Fruit fly (Drosophila melanogaster): ENCODE measurements around the gene CG6696.

Gene CG6696

DNA sequence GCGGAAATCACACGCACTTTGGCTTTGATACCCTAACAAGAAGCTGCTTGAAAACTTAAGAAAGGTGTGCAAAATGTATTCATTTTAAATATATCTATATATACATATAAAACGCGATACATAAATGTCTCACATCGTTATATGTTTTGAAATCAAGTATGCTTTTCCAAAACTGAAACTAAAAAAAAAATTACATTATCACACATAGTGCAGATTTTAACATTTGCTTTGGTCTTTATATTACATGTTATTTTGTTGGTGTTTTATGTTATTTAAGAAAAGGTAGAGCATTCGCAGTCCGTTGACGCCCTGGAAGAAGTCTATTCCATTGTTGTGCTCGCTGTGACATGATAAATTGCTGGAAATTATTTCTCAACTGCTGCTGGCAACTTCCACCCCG, 43.8 kb downstream of the CG6696 start:
- TF ChIP-seq Ets98B (GFP tag; IDR thresholded peaks at IDR 0.05) (no peak), CG8159 (tag; optimal IDR thresholded peaks at IDR 0.05) (peak; percentile 31), CG15710 (tag; optimal IDR thresholded peaks at IDR 0.05) (peak; percentile 12)

DNA sequence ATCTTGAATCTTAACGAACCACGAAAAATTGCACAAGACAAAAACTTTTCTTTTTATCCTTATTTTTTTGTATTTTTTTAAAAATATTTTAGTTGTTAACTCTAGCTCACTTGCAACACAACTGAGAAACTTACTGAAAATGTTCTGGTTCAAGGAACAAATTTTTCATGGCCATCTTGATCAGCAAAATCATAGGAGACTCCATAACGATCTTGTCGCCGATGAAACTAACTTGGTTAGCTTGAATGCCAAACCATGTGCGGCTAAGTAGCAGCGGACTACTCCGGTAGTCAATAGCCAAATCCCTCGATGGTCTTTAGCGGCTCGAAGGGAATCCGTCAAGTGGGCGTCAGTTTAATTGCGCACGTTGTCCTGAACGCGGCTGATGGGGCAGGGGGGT, 44.5 kb downstream of the CG6696 start, which contains the start of gene CG15040:
CG15040 (minus strand) TSS at position 101 of the 400 bp plus-strand sequence.
- TF ChIP-seq CG13204 (GFP tag; optimal IDR thresholded peaks at IDR 0.05) (no peak), Snoo (tag; optimal IDR thresholded peaks at IDR 0.05) (no peak), Ets98B (GFP tag; IDR thresholded peaks at IDR 0.05) (no peak), CG14655 (GFP tag; optimal IDR thresholded peaks at IDR 0.05) (no peak), EcR (GFP tag; optimal IDR thresholded peaks at IDR 0.05) (no peak), CG4496 (GFP tag; IDR thresholded peaks at IDR 0.05) (no peak), fd96Ca (GFP tag; IDR thresholded peaks at IDR 0.05) (no peak), CG9948 (tag; optimal IDR thresholded peaks at IDR 0.05) (no peak)

DNA sequence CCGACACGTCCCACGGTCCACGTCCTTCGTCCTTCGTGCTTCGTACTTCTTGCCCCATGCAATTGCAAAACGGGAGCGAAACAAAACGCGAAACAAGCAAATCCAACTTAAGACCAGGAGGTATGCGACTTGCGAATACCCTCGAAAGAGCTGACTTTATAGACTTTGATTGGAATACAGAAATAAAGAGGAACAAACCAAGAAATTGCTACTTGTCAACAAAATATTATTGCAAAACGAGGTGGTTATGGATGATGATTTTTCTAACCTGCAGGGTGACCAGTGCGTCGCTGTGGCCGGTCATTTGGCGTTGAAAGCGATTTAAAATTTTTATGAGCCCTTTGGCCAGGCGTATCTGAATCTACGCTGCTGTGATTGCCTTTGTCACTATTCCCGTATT, 48.5 kb downstream of the CG6696 start:
- TF ChIP-seq CG32121 (GFP tag; IDR thresholded peaks at IDR 0.05) (no peak), D1 (tag; optimal IDR thresholded peaks at IDR 0.05) (no peak), CG14655 (GFP tag; optimal IDR thresholded peaks at IDR 0.05) (peak; percentile 29), CG13204 (GFP tag; optimal IDR thresholded peaks at IDR 0.05) (no peak), CG15710 (tag; optimal IDR thresholded peaks at IDR 0.05) (peak; percentile 40), fd96Ca (GFP tag; IDR thresholded peaks at IDR 0.05) (0 out of 3 replicates have a peak, but pooled peaks have one; percentile 7), Pif1A (GFP tag; optimal IDR thresholded peaks at IDR 0.05) (peak; percentile 17), CG4496 (GFP tag; IDR thresholded peaks at IDR 0.05) (0 out of 3 replicates have a peak, but pooled peaks have one; percentile 19), CG34367 (tag; optimal IDR thresholded peaks at IDR 0.05) (peak; percentile 8), CG8301 (tag; optimal IDR thresholded peaks at IDR 0.05) (no peak), CG8159 (tag; optimal IDR thresholded peaks at IDR 0.05) (peak; percentile 64), CG9948 (tag; optimal IDR thresholded peaks at IDR 0.05) (peak; percentile 28)

Measured in whole organism, pupa.